Worm (Caenorhabditis elegans): ENCODE measurements around the gene ZK813.1.

The ZK813.1 gene

DNA sequence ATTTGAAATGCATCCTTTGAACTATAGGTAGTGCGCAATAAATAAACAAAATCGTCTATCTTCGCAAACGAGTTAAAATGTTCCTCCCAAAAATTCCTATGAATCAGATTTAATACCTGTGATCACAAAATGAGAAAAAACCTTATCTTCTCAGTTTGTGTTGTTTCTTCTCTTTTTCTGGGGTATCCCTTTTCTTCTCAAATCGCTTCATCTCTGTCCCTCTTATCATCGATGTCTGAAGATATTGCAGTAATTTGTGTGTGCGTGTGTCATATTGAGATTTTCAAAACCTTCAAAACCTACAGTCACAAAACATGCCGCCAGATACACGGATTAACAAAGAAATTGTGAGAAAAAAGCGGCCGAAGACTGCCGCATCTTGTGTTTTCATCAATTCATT is 49.7 kb downstream of the ZK813.1 start, which contains the start of gene glt-1:
Gene glt-1, plus strand, starts transcription at position 251 of the 400 bp plus-strand sequence.
- TF ChIP-seq hlh-1 (tag; optimal IDR thresholded peaks at IDR 0.05) (no peak), bed-3 (GFP tag; optimal IDR thresholded peaks at IDR 0.05) (no peak), lin-13 (tag; optimal IDR thresholded peaks at IDR 0.05) (no peak), nhr-2 (tag; optimal IDR thresholded peaks at IDR 0.05) (no peak), ham-2 (GFP tag; optimal IDR thresholded peaks at IDR 0.05) (no peak), lin-32 (GFP tag; optimal IDR thresholded peaks at IDR 0.05) (no peak), zip-8 (tag; optimal IDR thresholded peaks at IDR 0.05) (no peak), ceh-83 (GFP tag; optimal IDR thresholded peaks at IDR 0.05) (no peak), elt-3 (tag; optimal IDR thresholded peaks at IDR 0.05) (no peak), unc-39 (tag; optimal IDR thresholded peaks at IDR 0.05) (no peak), nhr-237 (tag; optimal IDR thresholded peaks at IDR 0.05) (no peak), M03D4.4 (tag; optimal IDR thresholded peaks at IDR 0.05) (no peak), blmp-1 (tag; optimal IDR thresholded peaks at IDR 0.05) (no peak), nhr-12 (tag; optimal IDR thresholded peaks at IDR 0.05) (no peak)
